Worm (Caenorhabditis elegans) whole organism, L1 larva: Measurements from ENCODE around the gene ist-1.

Experiments used
- C16A3.4 ChIP-seq: fragments of 150-350 bp; optimal IDR thresholded peaks from 2 replicates; lab custom pipeline; 2014; ENCODE audit warnings: missing biosample characterization, missing genetic modification characterization
- aly-2 ChIP-seq: fragments of 150-350 bp; optimal IDR thresholded peaks from 2 replicates; lab custom pipeline; 2014; ENCODE audit warnings: missing biosample characterization, missing genetic modification characterization
- blmp-1 ChIP-seq: fragments of 150-350 bp; optimal IDR thresholded peaks from 2 replicates; lab custom pipeline; 2014; ENCODE audit warnings: missing biosample characterization, missing genetic modification characterization
- ceh-63 ChIP-seq: fragments of 200-800 bp; sonication (Bioruptor generic); optimal IDR thresholded peaks from 2 replicates; lab custom pipeline; 2018; ENCODE audit warnings: mild to moderate bottlenecking, missing genetic modification characterization, missing compliant biosample characterization
- ceh-8 ChIP-seq: fragments of 200-800 bp; sonication (Bioruptor generic); optimal IDR thresholded peaks from 2 replicates; lab custom pipeline; 2018; ENCODE audit warnings: mild to moderate bottlenecking, missing genetic modification characterization, moderate library complexity, missing compliant biosample characterization
- ceh-82 ChIP-seq, 3 experiments: fragments of 150-350 bp in 1 of 3; sonication (generic microtip) in 2 of 3; optimal IDR thresholded peaks; 2 replicates each; lab custom pipeline; 2014 to 2017; ENCODE audit warnings: missing biosample characterization in 3 of 3, missing genetic modification characterization in 3 of 3
- dsc-1 ChIP-seq: sonication (generic microtip); optimal IDR thresholded peaks from 2 replicates; lab custom pipeline; 2016; ENCODE audit warnings: mild to moderate bottlenecking, missing genetic modification characterization, missing compliant biosample characterization
- efl-3 ChIP-seq: fragments of 200-800 bp; sonication (Bioruptor generic); optimal IDR thresholded peaks from 2 replicates; lab custom pipeline; 2018; ENCODE audit warnings: mild to moderate bottlenecking, missing genetic modification characterization, missing compliant biosample characterization
- egl-27 ChIP-seq, 2 experiments: fragments of 150-350 bp in 1 of 2; sonication (generic microtip); optimal IDR thresholded peaks; 3 replicates each; lab custom pipeline; 2017 to 2018; ENCODE audit warnings: missing biosample characterization in 2 of 2, missing genetic modification characterization in 2 of 2, missing genetic modification reagents in 2 of 2
- fkh-8 ChIP-seq: sonication (generic microtip); optimal IDR thresholded peaks from 2 replicates; lab custom pipeline; 2016; ENCODE audit warnings: mild to moderate bottlenecking, missing genetic modification characterization, missing compliant biosample characterization
- hlh-17 ChIP-seq: fragments of 200-800 bp; sonication (Bioruptor generic); optimal IDR thresholded peaks from 2 replicates; lab custom pipeline; 2018; ENCODE audit warnings: missing genetic modification characterization, mild to moderate bottlenecking, missing compliant biosample characterization, moderate library complexity, borderline replicate concordance
- irx-1 ChIP-seq: sonication (generic microtip); optimal IDR thresholded peaks from 2 replicates; lab custom pipeline; 2016; ENCODE audit warnings: missing genetic modification characterization, missing compliant biosample characterization
- jun-1 ChIP-seq: fragments of 150-350 bp; optimal IDR thresholded peaks from 2 replicates; lab custom pipeline; 2014; ENCODE audit warnings: missing biosample characterization, missing genetic modification reagents, missing genetic modification characterization
- lin-13 ChIP-seq: fragments of 150-350 bp; optimal IDR thresholded peaks from 2 replicates; lab custom pipeline; 2014; ENCODE audit warnings: missing biosample characterization, missing genetic modification reagents, missing genetic modification characterization
- lin-14 ChIP-seq: fragments of 200-800 bp; sonication (Bioruptor generic); optimal IDR thresholded peaks from 2 replicates; lab custom pipeline; 2018; ENCODE audit warnings: mild to moderate bottlenecking, missing genetic modification characterization, moderate library complexity, missing compliant biosample characterization
- lir-3 ChIP-seq: sonication (generic microtip); optimal IDR thresholded peaks from 2 replicates; lab custom pipeline; 2016; ENCODE audit warnings: mild to moderate bottlenecking, missing genetic modification characterization, moderate library complexity, missing compliant biosample characterization; ENCODE audit not compliant: poor library complexity
- lsy-2 ChIP-seq, 2 experiments: fragments of 150-350 bp; optimal IDR thresholded peaks; 2 replicates each; lab custom pipeline; 2014; ENCODE audit warnings: missing biosample characterization in 2 of 2, missing genetic modification characterization in 2 of 2
- mdl-1 ChIP-seq, 2 experiments: fragments of 150-350 bp; optimal IDR thresholded peaks; 2 replicates each; lab custom pipeline; 2014 to 2017; ENCODE audit warnings: missing biosample characterization in 2 of 2, missing genetic modification characterization in 2 of 2, inconsistent platforms in 1 of 2
- mep-1 ChIP-seq: fragments of 150-350 bp; optimal IDR thresholded peaks from 2 replicates; lab custom pipeline; 2014; ENCODE audit warnings: missing biosample characterization, missing genetic modification characterization
- nhr-11 ChIP-seq: fragments of 150-350 bp; optimal IDR thresholded peaks from 2 replicates; lab custom pipeline; 2014; ENCODE audit warnings: missing biosample characterization, missing genetic modification characterization
- nhr-20 ChIP-seq: sonication (generic microtip); optimal IDR thresholded peaks from 2 replicates; lab custom pipeline; 2016; ENCODE audit warnings: mild to moderate bottlenecking, missing genetic modification characterization, missing compliant biosample characterization
- nhr-47 ChIP-seq: sonication (generic microtip); optimal IDR thresholded peaks from 2 replicates; lab custom pipeline; 2016; ENCODE audit warnings: mild to moderate bottlenecking, missing genetic modification characterization, moderate library complexity, missing compliant biosample characterization
- nhr-71 ChIP-seq: sonication (generic microtip); optimal IDR thresholded peaks from 2 replicates; lab custom pipeline; 2016; ENCODE audit warnings: mild to moderate bottlenecking, missing genetic modification characterization, moderate library complexity, missing compliant biosample characterization
- nhr-76 ChIP-seq: sonication (generic microtip); optimal IDR thresholded peaks from 2 replicates; lab custom pipeline; 2017; ENCODE audit warnings: missing biosample characterization, missing genetic modification characterization
- nhr-84 ChIP-seq: sonication (generic microtip); optimal IDR thresholded peaks from 2 replicates; lab custom pipeline; 2017; ENCODE audit warnings: missing biosample characterization, missing genetic modification characterization
- pag-3 ChIP-seq: sonication (generic microtip); optimal IDR thresholded peaks from 2 replicates; lab custom pipeline; 2017; ENCODE audit warnings: missing genetic modification characterization, mild to moderate bottlenecking, missing compliant biosample characterization, antibody characterized with exemption, borderline replicate concordance; ENCODE audit not compliant: insufficient read depth
- pqm-1 ChIP-seq: sonication (generic microtip); optimal IDR thresholded peaks from 3 replicates; lab custom pipeline; 2017; ENCODE audit warnings: missing biosample characterization, missing genetic modification characterization
- rnt-1 ChIP-seq: sonication (generic microtip); optimal IDR thresholded peaks from 2 replicates; lab custom pipeline; 2016; ENCODE audit warnings: mild to moderate bottlenecking, missing genetic modification characterization, moderate library complexity, missing compliant biosample characterization
- snu-23 ChIP-seq: sonication (generic microtip); optimal IDR thresholded peaks from 2 replicates; lab custom pipeline; 2016; ENCODE audit warnings: missing genetic modification characterization, missing compliant biosample characterization
- sptf-1 ChIP-seq: fragments of 150-350 bp; optimal IDR thresholded peaks from 2 replicates; lab custom pipeline; 2014; ENCODE audit warnings: missing biosample characterization, missing genetic modification characterization
- sup-37 ChIP-seq: fragments of 200-800 bp; sonication (Bioruptor generic); optimal IDR thresholded peaks from 2 replicates; lab custom pipeline; 2018; ENCODE audit warnings: mild to moderate bottlenecking, missing genetic modification characterization, missing compliant biosample characterization
- tbx-2 ChIP-seq: sonication (generic microtip); optimal IDR thresholded peaks from 2 replicates; lab custom pipeline; 2016; ENCODE audit warnings: missing genetic modification characterization, missing compliant biosample characterization
- tlp-1 ChIP-seq: fragments of 150-350 bp; optimal IDR thresholded peaks from 2 replicates; lab custom pipeline; 2014; ENCODE audit warnings: missing biosample characterization, missing genetic modification characterization
- unc-130 ChIP-seq: fragments of 150-350 bp; optimal IDR thresholded peaks from 2 replicates; lab custom pipeline; 2017; ENCODE audit warnings: missing biosample characterization, missing genetic modification characterization, inconsistent platforms
- unc-62 ChIP-seq: fragments of 150-350 bp; optimal IDR thresholded peaks from 2 replicates; lab custom pipeline; 2014; ENCODE audit warnings: missing biosample characterization, missing genetic modification reagents, missing genetic modification characterization
- zip-4 ChIP-seq: fragments of 200-800 bp; sonication (Bioruptor generic); optimal IDR thresholded peaks from 2 replicates; lab custom pipeline; 2018; ENCODE audit warnings: mild to moderate bottlenecking, missing genetic modification characterization, moderate library complexity, missing compliant biosample characterization
- ztf-4 ChIP-seq: fragments of 150-350 bp; optimal IDR thresholded peaks from 2 replicates; lab custom pipeline; 2014; ENCODE audit warnings: missing biosample characterization, missing genetic modification characterization

The ist-1 gene

ce11 chrX:7126348-7126747 lies at the start of gene ist-1:
Gene ist-1 (plus strand): TSS chrX:7126648.
- no peak for TF ChIP-seq lir-3 (tag; lab: Kevin White, UChicago)
- TF ChIP-seq lin-14, result peak; percentile 9
- TF ChIP-seq tlp-1 (tag; lab: Kevin White, UChicago), result no peak
- TF ChIP-seq, all 84 proteins: peak for 1

ce11 chrX:7085067-7085466 lies 41.4 kb upstream of the ist-1 start, which contains the start of gene Y1B5A.1:
Gene Y1B5A.1 (plus strand): TSS chrX:7085367.
- TF ChIP-seq ztf-4 (no peak), lin-13 (GFP tag; lab: Kevin White, UChicago) (no peak), unc-62 (GFP tag; lab: Kevin White, UChicago) (no peak), mep-1 (tag; lab: Kevin White, UChicago) (no peak), lin-14 (no peak), pag-3 (no peak), jun-1 (tag; lab: Kevin White, UChicago) (no peak), unc-130 (no peak), mdl-1 (tag; optimal IDR thresholded peaks at IDR 0.05; lab: Kevin White, UChicago) (no peak), irx-1 (tag; lab: Kevin White, UChicago) (no peak), sup-37 (GFP tag; lab: Kevin White, UChicago) (no peak), fkh-8 (tag; lab: Kevin White, UChicago) (no peak), nhr-47 (tag; lab: Kevin White, UChicago) (no peak), ceh-8 (GFP tag; lab: Kevin White, UChicago) (no peak), nhr-71 (tag; lab: Kevin White, UChicago) (no peak), C16A3.4 (tag; lab: Kevin White, UChicago) (no peak), rnt-1 (no peak)

- TF ChIP-seq ceh-8 (GFP tag; lab: Kevin White, UChicago), result no peak
- no peak for TF ChIP-seq nhr-20 (tag; lab: Kevin White, UChicago)
- TF ChIP-seq nhr-11 (tag; lab: Kevin White, UChicago), result no peak
- no peak for TF ChIP-seq ceh-63 (GFP tag; lab: Kevin White, UChicago)
- no peak for TF ChIP-seq nhr-76
- TF ChIP-seq hlh-17 (GFP tag; lab: Kevin White, UChicago), result no peak
- TF ChIP-seq snu-23, result no peak
- TF ChIP-seq tbx-2 (tag; lab: Kevin White, UChicago), result no peak
- no peak for TF ChIP-seq irx-1 (tag; lab: Kevin White, UChicago)
- no peak for TF ChIP-seq dsc-1 (tag; lab: Kevin White, UChicago)
- no peak for TF ChIP-seq aly-2 (tag; lab: Kevin White, UChicago)
- TF ChIP-seq ceh-82 (tag; optimal IDR thresholded peaks at IDR 0.05; lab: Kevin White, UChicago), result no peak
- no peak for TF ChIP-seq pqm-1 (tag; lab: Kevin White, UChicago)
- TF ChIP-seq sptf-1 (tag; lab: Kevin White, UChicago), result no peak
- TF ChIP-seq zip-4 (GFP tag; lab: Kevin White, UChicago), result no peak
Observed at ce11 chrX:7085912-7086311, 40.5 kb upstream of the ist-1 start, which contains the start of gene C36B7.4. Gene C36B7.4 (minus strand): TSS chrX:7086012.

- TF ChIP-seq egl-27 (tag; optimal IDR thresholded peaks at IDR 0.05; lab: Kevin White, UChicago) (no peak), lin-14 (no peak), lsy-2 (tag; optimal IDR thresholded peaks at IDR 0.05; lab: Kevin White, UChicago) (no peak), unc-62 (GFP tag; lab: Kevin White, UChicago) (no peak), efl-3 (no peak), blmp-1 (tag; lab: Kevin White, UChicago) (no peak), pqm-1 (tag; lab: Kevin White, UChicago) (no peak), dsc-1 (tag; lab: Kevin White, UChicago) (no peak), nhr-84 (tag; lab: Kevin White, UChicago) (no peak), tlp-1 (tag; lab: Kevin White, UChicago) (no peak)
- TF ChIP-seq, all 84 proteins: peak for 0
Observed at ce11 chrX:7096349-7096748, 30.1 kb upstream of the ist-1 start, which contains the start of gene C36B7.5. Gene C36B7.5 (minus strand): TSS chrX:7096449.
